Fruit fly (Drosophila melanogaster) whole organism, pupa: ENCODE data around the gene ifc.

Source experiments
- CG12605 ChIP-seq: fragments of 200-800 bp; sonication (Bioruptor generic); IDR thresholded peaks from 2 replicates; pipeline ENCODE4 v1.3.6; 2022; ENCODE audit warnings: missing biosample characterization, missing genetic modification characterization
- CG4496 ChIP-seq: fragments of 200-800 bp; sonication (Bioruptor generic); IDR thresholded peaks from 3 replicates; pipeline ENCODE4 v1.3.6; 2022; ENCODE audit warnings: missing biosample characterization, missing genetic modification characterization
- EcR ChIP-seq: fragments of 200-800 bp; sonication (Bioruptor generic); optimal IDR thresholded peaks from 3 replicates; lab custom pipeline; 2019; ENCODE audit warnings: missing biosample characterization, missing genetic modification characterization, mild to moderate bottlenecking, moderate library complexity, missing genetic modification reagents
- Pif1B ChIP-seq: fragments of 200-800 bp; sonication (Bioruptor generic); optimal IDR thresholded peaks from 3 replicates; lab custom pipeline; 2016; ENCODE audit warnings: missing biosample characterization, missing genetic modification characterization

DNA sequence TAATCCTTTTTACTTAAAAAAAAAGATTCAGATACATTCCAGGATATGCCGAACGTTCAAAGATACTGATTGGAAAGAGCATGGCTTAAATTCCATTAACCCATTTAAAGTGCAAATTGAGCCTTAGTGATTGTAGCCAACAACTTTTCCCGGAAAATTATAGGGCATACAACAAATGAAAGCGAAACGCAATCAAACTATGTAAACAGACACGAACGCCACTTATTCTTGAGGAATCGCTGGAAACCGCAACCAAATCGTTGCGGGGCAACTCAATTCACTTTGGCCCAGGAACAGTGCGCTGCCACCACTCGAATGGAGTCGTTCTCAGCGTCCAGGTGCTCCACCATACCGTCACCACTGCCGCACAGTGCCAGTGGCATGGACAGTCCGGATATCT, 34.4 kb downstream of the ifc start, which contains the start of gene CG13996:
- TF ChIP-seq CG4496 (GFP tag; lab: Robert Waterston, UW) (no peak), CG12605 (GFP tag; lab: Robert Waterston, UW) (no peak), EcR (no peak), Pif1B (no peak)
